Worm (Caenorhabditis elegans): ENCODE measurements around the gene mdmh-35.
A peak's percentile ranks its signal among the peaks of the same experiment; 100 is the strongest.

mdmh-35 gene

DNA sequence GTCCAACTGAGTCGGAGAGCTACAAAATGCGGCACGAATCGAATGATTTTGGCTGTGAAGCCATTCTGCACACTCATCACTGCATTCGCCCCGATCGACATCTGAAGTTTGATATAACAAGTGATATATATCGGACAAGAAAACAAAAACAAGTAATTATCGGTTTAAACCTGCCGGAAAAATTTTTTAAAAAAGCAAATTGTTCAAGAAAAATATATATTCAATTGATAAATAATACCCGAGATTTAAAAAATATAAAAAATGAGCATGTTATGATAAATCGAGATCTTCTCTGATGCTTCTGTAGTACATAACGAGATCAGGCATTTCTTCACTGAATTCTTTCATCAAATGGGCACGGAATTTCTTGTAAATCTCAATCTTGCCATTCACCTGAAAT lies 1.8 kb downstream of the mdmh-35 start, which contains the start of gene T09A5.5 (continued):
- TF ChIP-seq daf-8 (GFP tag; IDR thresholded peaks at IDR 0.05) (no peak), egl-43 (GFP tag; IDR thresholded peaks at IDR 0.05) (no peak), Y105C5A.15 (GFP tag; IDR thresholded peaks at IDR 0.05) (no peak), dmd-8 (GFP tag; IDR thresholded peaks at IDR 0.05) (no peak)

DNA sequence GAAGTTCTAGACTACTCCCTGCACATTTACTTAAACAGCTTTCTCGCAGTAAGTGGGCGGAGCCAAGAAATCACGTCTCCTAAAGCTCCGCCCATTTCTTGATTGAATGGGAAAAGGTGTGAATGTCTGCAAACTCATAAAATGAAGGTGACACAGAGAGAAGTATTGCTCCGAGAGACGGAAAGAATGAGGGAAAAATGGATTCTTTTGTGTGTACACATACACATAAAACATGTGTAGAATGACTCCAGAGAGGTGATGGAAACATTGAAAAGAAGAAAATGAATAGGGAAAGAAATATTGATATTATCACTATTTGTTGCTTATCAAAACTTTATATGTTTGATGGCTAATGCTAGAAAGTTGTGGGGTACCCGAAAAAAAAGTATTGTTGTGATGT lies 4.0 kb downstream of the mdmh-35 start:
- TF ChIP-seq nhr-28 (tag; optimal IDR thresholded peaks at IDR 0.05) (peak; percentile 58), hlh-30 (tag; optimal IDR thresholded peaks at IDR 0.05; ENCODE audit: insufficient read depth) (peak; percentile 9), gei-8 (GFP tag; optimal IDR thresholded peaks at IDR 0.05) (no peak), php-3 (GFP tag; IDR thresholded peaks at IDR 0.05) (peak; percentile 44; the same call in 1 of the 2 replicates), daf-16 (GFP tag; optimal IDR thresholded peaks at IDR 0.05) (no peak), daf-16 (tag; optimal IDR thresholded peaks at IDR 0.05) (peak; percentile 51), mep-1 (tag; optimal IDR thresholded peaks at IDR 0.05) (peak; percentile 6), F10B5.3 (tag; optimal IDR thresholded peaks at IDR 0.05) (no peak), aly-2 (tag; optimal IDR thresholded peaks at IDR 0.05) (no peak), dve-1 (tag; optimal IDR thresholded peaks at IDR 0.05; ENCODE audit: insufficient read depth) (peak; percentile 60), hmg-1.1 (GFP tag; IDR thresholded peaks at IDR 0.05) (0 out of 2 replicates have a peak, but pooled peaks have one; percentile 37), pqm-1 (tag; optimal IDR thresholded peaks at IDR 0.05) (peak; percentile 73)

DNA sequence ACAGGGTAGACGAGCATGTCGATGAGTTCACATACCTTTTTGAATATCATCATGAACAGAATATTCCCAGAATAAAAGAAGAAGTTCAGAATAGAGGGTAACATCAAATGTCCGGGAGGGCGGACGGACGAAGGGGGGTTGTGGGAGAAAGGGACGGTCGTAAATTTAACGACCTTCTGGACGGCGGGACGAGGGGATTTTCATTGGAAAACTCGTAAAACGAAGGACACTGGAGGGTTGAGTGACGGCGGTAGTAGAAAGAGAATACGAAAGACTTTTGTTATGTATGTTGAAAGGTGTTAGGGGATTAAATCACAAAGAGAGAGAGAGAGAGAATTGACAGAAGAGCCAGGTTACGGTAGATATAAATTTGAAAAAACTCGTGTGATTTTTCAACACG lies 4.9 kb downstream of the mdmh-35 start:
- TF ChIP-seq lsy-2 (tag; optimal IDR thresholded peaks at IDR 0.05): peak in 1 of 2 experiments; percentile 1
- no peak for TF ChIP-seq set-16 (GFP tag; IDR thresholded peaks at IDR 0.05)
- peak; percentile 84 for TF ChIP-seq php-3 (GFP tag; IDR thresholded peaks at IDR 0.05)

- TF ChIP-seq daf-16 (GFP tag; optimal IDR thresholded peaks at IDR 0.05): no peak
- no peak for TF ChIP-seq daf-16 (tag; optimal IDR thresholded peaks at IDR 0.05)
- TF ChIP-seq zfp-3 (GFP tag; conservative IDR thresholded peaks at IDR 0.05): no peak
- TF ChIP-seq F10B5.3 (tag; optimal IDR thresholded peaks at IDR 0.05): no peak
- no peak for TF ChIP-seq zip-2 (tag; optimal IDR thresholded peaks at IDR 0.05)
- no peak for TF ChIP-seq R02D3.7 (tag; optimal IDR thresholded peaks at IDR 0.05)
- no peak for TF ChIP-seq zip-11 (GFP tag; IDR thresholded peaks at IDR 0.05)
- TF ChIP-seq ceh-44 (GFP tag; IDR thresholded peaks at IDR 0.05): no peak
- TF ChIP-seq hif-1 (tag; optimal IDR thresholded peaks at IDR 0.05): no peak
- TF ChIP-seq Y48G9A.11 (GFP tag; IDR thresholded peaks at IDR 0.05): no peak
- TF ChIP-seq dmd-6 (GFP tag; IDR thresholded peaks at IDR 0.05): no peak
- TF ChIP-seq mdl-1 (tag; optimal IDR thresholded peaks at IDR 0.05): no peak
- no peak for TF ChIP-seq tra-1 (GFP tag; IDR thresholded peaks at IDR 0.05)
- TF ChIP-seq ceh-32 (tag; optimal IDR thresholded peaks at IDR 0.05; ENCODE audit: poor library complexity): no peak
Observed at ce11 chrII:7849697-7850096, 5.8 kb downstream of the mdmh-35 start, which contains the start of gene acr-7. Gene acr-7 (minus strand): TSS chrII:7849797.

DNA sequence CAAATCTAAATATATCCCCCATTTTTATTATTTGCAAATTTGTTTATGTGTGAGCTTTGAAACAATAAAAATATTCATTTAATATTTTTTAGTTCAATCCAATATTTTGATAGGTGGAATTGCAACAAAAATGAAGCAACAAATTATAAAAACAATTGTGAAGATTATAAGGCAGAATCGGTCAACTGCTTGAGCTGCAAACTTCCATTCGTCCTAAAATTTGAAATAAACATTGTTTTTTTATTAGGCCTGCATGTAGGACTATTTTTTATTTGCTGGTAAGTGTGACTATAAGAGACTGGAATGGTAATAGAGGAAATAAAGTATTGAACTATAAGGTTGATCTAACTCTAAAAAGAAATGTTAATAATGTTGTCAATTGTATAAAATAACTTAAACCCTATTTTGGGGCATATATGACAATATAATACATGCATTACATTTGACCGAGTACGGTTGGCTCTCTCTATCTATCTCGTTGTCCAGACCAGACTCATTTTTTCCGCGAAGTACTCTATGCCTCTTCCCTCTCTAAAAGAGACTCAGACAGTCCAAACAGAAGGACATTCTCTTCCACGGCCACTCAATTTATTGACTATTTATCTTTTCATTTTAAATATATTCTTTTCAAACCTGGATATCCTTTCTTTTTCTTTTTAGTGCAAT lies 9.8 kb downstream of the mdmh-35 start, which contains the start of gene T09A5.4:
Gene T09A5.4, plus strand, starts transcription at position 616 of the 666 bp plus-strand sequence.
- TF ChIP-seq hlh-30 (tag; optimal IDR thresholded peaks at IDR 0.05; ENCODE audit: insufficient read depth) (no peak), mes-2 (tag; optimal IDR thresholded peaks at IDR 0.05; ENCODE audit: poor library complexity, severe bottlenecking) (peak; percentile 45), lsy-2 (tag; optimal IDR thresholded peaks at IDR 0.05) (peak in 1 of 2 experiments; percentile 33), ceh-82 (tag; optimal IDR thresholded peaks at IDR 0.05) (no peak), unc-62 (GFP tag; optimal IDR thresholded peaks at IDR 0.05 in 1 of 2) (peak in 1 of 2 experiments; percentile 92), unc-62 (tag; optimal IDR thresholded peaks at IDR 0.05) (no peak), spr-1 (tag; optimal IDR thresholded peaks at IDR 0.05) (no peak)

Data from whole organism, L4 larva.